Worm (Caenorhabditis elegans) whole organism, late embryonic: Measurements from ENCODE around the gene K08D8.9.

Experiments used
- ceh-24 ChIP-seq: sonication (generic microtip); optimal IDR thresholded peaks from 2 replicates; lab custom pipeline; 2016; ENCODE audit warnings: mild to moderate bottlenecking, missing genetic modification characterization, missing compliant biosample characterization
- ceh-48 ChIP-seq: sonication (generic microtip); optimal IDR thresholded peaks from 2 replicates; lab custom pipeline; 2016; ENCODE audit warnings: missing genetic modification characterization, inconsistent platforms, missing compliant biosample characterization
- ceh-9 ChIP-seq: sonication (generic microtip); optimal IDR thresholded peaks from 2 replicates; lab custom pipeline; 2016; ENCODE audit warnings: mild to moderate bottlenecking, missing genetic modification characterization, inconsistent platforms, missing compliant biosample characterization
- elt-2 ChIP-seq: sonication (generic microtip); optimal IDR thresholded peaks from 2 replicates; lab custom pipeline; 2016; ENCODE audit warnings: missing genetic modification reagents, missing genetic modification characterization, missing compliant biosample characterization
- fkh-10 ChIP-seq: fragments of 150-350 bp; optimal IDR thresholded peaks from 2 replicates; lab custom pipeline; 2014; ENCODE audit warnings: missing biosample characterization, missing genetic modification reagents, missing genetic modification characterization
- hlh-6 ChIP-seq: sonication (generic microtip); optimal IDR thresholded peaks from 2 replicates; lab custom pipeline; 2016; ENCODE audit warnings: missing genotype, missing genetic modification characterization, missing compliant biosample characterization
- lin-11 ChIP-seq: fragments of 200-800 bp; sonication (Bioruptor generic); optimal IDR thresholded peaks from 2 replicates; lab custom pipeline; 2018; ENCODE audit warnings: mild to moderate bottlenecking, missing genetic modification characterization, missing compliant biosample characterization
- nfya-1 ChIP-seq: sonication (generic microtip); optimal IDR thresholded peaks from 2 replicates; lab custom pipeline; 2017; ENCODE audit warnings: missing genetic modification characterization, mild to moderate bottlenecking, missing compliant biosample characterization, antibody characterized with exemption, moderate library complexity
- pax-1 ChIP-seq: fragments of 150-350 bp; optimal IDR thresholded peaks from 2 replicates; lab custom pipeline; 2014; ENCODE audit warnings: missing biosample characterization, missing genetic modification characterization
- pha-4 ChIP-seq: fragments of 150-350 bp; optimal IDR thresholded peaks from 2 replicates; lab custom pipeline; 2018; ENCODE audit warnings: missing biosample characterization, missing genetic modification reagents, missing genetic modification characterization

- no peak for TF ChIP-seq ceh-48 (tag; lab: Kevin White, UChicago)
- TF ChIP-seq elt-2 (tag; lab: Kevin White, UChicago), result peak; percentile 70
- TF ChIP-seq pha-4 (tag; lab: Kevin White, UChicago), result no peak
- no peak for TF ChIP-seq ceh-24 (tag; lab: Kevin White, UChicago)
- TF ChIP-seq fkh-10 (GFP tag; lab: Kevin White, UChicago), result no peak
- TF ChIP-seq nfya-1, result no peak
- no peak for TF ChIP-seq lin-11 (tag; lab: Kevin White, UChicago)
- TF ChIP-seq ceh-9 (tag; lab: Kevin White, UChicago), result no peak
- TF ChIP-seq pax-1 (tag; lab: Kevin White, UChicago), result no peak
- no peak for TF ChIP-seq hlh-6 (tag; lab: Kevin White, UChicago)
Measured at ce11 chrIV:12936221-12936776, 36.8 kb downstream of the K08D8.9 start, which contains the start of the genes cld-1 and dod-21.
